Fruit fly (Drosophila melanogaster): ENCODE measurements around the gene eIF4H1.

Gene eIF4H1

dm6 chrX:16420048-16420447 lies 28.4 kb upstream of the eIF4H1 start (continued):
- TF ChIP-seq vvl (GFP tag; IDR thresholded peaks at IDR 0.05) = no peak
- TF ChIP-seq sens (GFP tag) = peak; percentile 76
- TF ChIP-seq dmrt99B (tag; optimal IDR thresholded peaks at IDR 0.05) = no peak
- no peak for TF ChIP-seq CG12391 (tag; optimal IDR thresholded peaks at IDR 0.05)
- no peak for TF ChIP-seq pan (optimal IDR thresholded peaks at IDR 0.05)
- TF ChIP-seq pan (GFP tag; optimal IDR thresholded peaks at IDR 0.05 in 1 of 2, IDR thresholded peaks at IDR 0.05 in 1 of 2) = peak in 1 of 2 experiments; percentile 14
- TF ChIP-seq CG34376 (GFP tag; optimal IDR thresholded peaks at IDR 0.05) = peak; percentile 28
- no peak for TF ChIP-seq CG2889 (GFP tag; IDR thresholded peaks at IDR 0.05)
- TF ChIP-seq Sox100B (GFP tag; optimal IDR thresholded peaks at IDR 0.05) = no peak
- TF ChIP-seq cato (GFP tag; optimal IDR thresholded peaks at IDR 0.05; ENCODE audit: borderline replicate concordance) = no peak
- TF ChIP-seq sug (tag; optimal IDR thresholded peaks at IDR 0.05) = no peak
- TF ChIP-seq CG6765 (GFP tag; optimal IDR thresholded peaks at IDR 0.05) = peak; percentile 11
- no peak for TF ChIP-seq Antp (GFP tag; optimal IDR thresholded peaks at IDR 0.05)
- peak; percentile 35 for TF ChIP-seq CG7987 (GFP tag; optimal IDR thresholded peaks at IDR 0.05)
- TF ChIP-seq CG14965 (GFP tag; optimal IDR thresholded peaks at IDR 0.05; ENCODE audit: borderline replicate concordance) = no peak
- TF ChIP-seq CG18262 (tag; optimal IDR thresholded peaks at IDR 0.05) = no peak
- no peak for TF ChIP-seq Max (GFP tag; optimal IDR thresholded peaks at IDR 0.05)
- TF ChIP-seq CG4854 (GFP tag; optimal IDR thresholded peaks at IDR 0.05) = no peak
- TF ChIP-seq Fer1 (GFP tag; optimal IDR thresholded peaks at IDR 0.05) = peak; percentile 50
- TF ChIP-seq fd3F (GFP tag; optimal IDR thresholded peaks at IDR 0.05) = peak; percentile 10
- TF ChIP-seq CG8388 (GFP tag; optimal IDR thresholded peaks at IDR 0.05) = no peak
- TF ChIP-seq cas (GFP tag; IDR thresholded peaks at IDR 0.05) = no peak
- no peak for TF ChIP-seq maf-S (GFP tag; optimal IDR thresholded peaks at IDR 0.05)
- no peak for TF ChIP-seq Tbp (GFP tag; optimal IDR thresholded peaks at IDR 0.05)
- TF ChIP-seq dan (GFP tag; IDR thresholded peaks at IDR 0.05) = no peak
- peak; percentile 3 for TF ChIP-seq Fer3 (tag; optimal IDR thresholded peaks at IDR 0.05)
- no peak for TF ChIP-seq CG5180 (GFP tag; optimal IDR thresholded peaks at IDR 0.05)
- no peak for TF ChIP-seq ac (GFP tag; optimal IDR thresholded peaks at IDR 0.05)
- no peak for TF ChIP-seq sima (GFP tag; optimal IDR thresholded peaks at IDR 0.05)
- TF ChIP-seq D19B (GFP tag; optimal IDR thresholded peaks at IDR 0.05) = peak; percentile 67
- TF ChIP-seq wek (GFP tag; optimal IDR thresholded peaks at IDR 0.05) = peak; percentile 6
- TF ChIP-seq Bteb2 (GFP tag; optimal IDR thresholded peaks at IDR 0.05) = no peak
- no peak for TF ChIP-seq CG43689 (GFP tag; IDR thresholded peaks at IDR 0.05)
- no peak for TF ChIP-seq NC2β (GFP tag; optimal IDR thresholded peaks at IDR 0.05)
- peak; percentile 12 for TF ChIP-seq CG3281 (GFP tag; optimal IDR thresholded peaks at IDR 0.05)
- no peak for TF ChIP-seq crp (GFP tag; optimal IDR thresholded peaks at IDR 0.05)
- TF ChIP-seq PHDP (tag; optimal IDR thresholded peaks at IDR 0.05) = peak; percentile 12
- TF ChIP-seq CG11085 (GFP tag; IDR thresholded peaks at IDR 0.05) = no peak
- TF ChIP-seq Bgb (GFP tag; IDR thresholded peaks at IDR 0.05; ENCODE audit: partially characterized antibody) = no peak
- TF ChIP-seq CG2116 (GFP tag; optimal IDR thresholded peaks at IDR 0.05) = no peak
- TF ChIP-seq mam (GFP tag; optimal IDR thresholded peaks at IDR 0.05) = no peak
- TF ChIP-seq BtbVII (GFP tag; optimal IDR thresholded peaks at IDR 0.05) = peak; percentile 26
- TF ChIP-seq CG18599 (GFP tag; optimal IDR thresholded peaks at IDR 0.05) = peak; percentile 49
- TF ChIP-seq CG15514 (GFP tag; optimal IDR thresholded peaks at IDR 0.05) = peak; percentile 34
- no peak for TF ChIP-seq CG9609 (GFP tag; optimal IDR thresholded peaks at IDR 0.05)
- no peak for TF ChIP-seq CG11723 (GFP tag; optimal IDR thresholded peaks at IDR 0.05)
- no peak for TF ChIP-seq dm (GFP tag; optimal IDR thresholded peaks at IDR 0.05)
- TF ChIP-seq unpg (GFP tag; optimal IDR thresholded peaks at IDR 0.05) = peak; percentile 17
- TF ChIP-seq Hmr (GFP tag; optimal IDR thresholded peaks at IDR 0.05) = peak; percentile 43
- no peak for TF ChIP-seq CG1832 (GFP tag; optimal IDR thresholded peaks at IDR 0.05)
- TF ChIP-seq CG11696 (GFP tag; IDR thresholded peaks at IDR 0.05) = no peak
